Worm (Caenorhabditis elegans): ENCODE results near the gene sas-7.

ce11 chrIII:10314234-10314633 lies 6.6 kb upstream of the sas-7 start:
- no peak for TF ChIP-seq mbf-1 (tag; optimal IDR thresholded peaks at IDR 0.05)
- no peak for TF ChIP-seq ama-1 (optimal IDR thresholded peaks at IDR 0.05)
- no peak for TF ChIP-seq nhr-10 (tag; optimal IDR thresholded peaks at IDR 0.05)
- no peak for TF ChIP-seq snpc-4 (tag; optimal IDR thresholded peaks at IDR 0.05)
- TF ChIP-seq ceh-82 (tag; optimal IDR thresholded peaks at IDR 0.05), result no peak
- TF ChIP-seq blmp-1 (tag; optimal IDR thresholded peaks at IDR 0.05; ENCODE audit: insufficient read depth), result no peak
- no peak for TF ChIP-seq lin-39 (tag; optimal IDR thresholded peaks at IDR 0.05)
- TF ChIP-seq aly-2 (tag; optimal IDR thresholded peaks at IDR 0.05), result no peak
- no peak for TF ChIP-seq sma-3 (GFP tag; optimal IDR thresholded peaks at IDR 0.05)
- TF ChIP-seq ztf-1 (GFP tag; conservative IDR thresholded peaks at IDR 0.05), result no peak
- no peak for TF ChIP-seq R02D3.7 (tag; optimal IDR thresholded peaks at IDR 0.05)
- TF ChIP-seq nhr-6 (tag; optimal IDR thresholded peaks at IDR 0.05), result no peak
